Fruit fly (Drosophila melanogaster) whole organism: ENCODE measurements around the gene Jon65Ai.

ENCODE experiments used
- CG8478 ChIP-seq: fragments of >200 bp; optimal IDR thresholded peaks from 2 replicates; lab custom pipeline; 2018; ENCODE audit warnings: inconsistent platforms
- Dll ChIP-seq: fragments of >200 bp; optimal IDR thresholded peaks from 2 replicates; lab custom pipeline; 2017
- EcR ChIP-seq, 2 experiments: fragments of >200 bp; optimal IDR thresholded peaks; 2 replicates each; lab custom pipeline; 2017; ENCODE audit warnings: missing biosample characterization in 2 of 2, missing genetic modification characterization in 2 of 2, missing genetic modification reagents in 2 of 2
- pan ChIP-seq: fragments of >200 bp; optimal IDR thresholded peaks from 2 replicates; lab custom pipeline; 2017
- psq ChIP-seq: fragments of >200 bp; optimal IDR thresholded peaks from 2 replicates; lab custom pipeline; 2017
- usp ChIP-seq: fragments of >200 bp; optimal IDR thresholded peaks from 2 replicates; lab custom pipeline; 2017; ENCODE audit warnings: missing biosample characterization, missing genetic modification characterization, mixed read lengths

The Jon65Ai gene

DNA sequence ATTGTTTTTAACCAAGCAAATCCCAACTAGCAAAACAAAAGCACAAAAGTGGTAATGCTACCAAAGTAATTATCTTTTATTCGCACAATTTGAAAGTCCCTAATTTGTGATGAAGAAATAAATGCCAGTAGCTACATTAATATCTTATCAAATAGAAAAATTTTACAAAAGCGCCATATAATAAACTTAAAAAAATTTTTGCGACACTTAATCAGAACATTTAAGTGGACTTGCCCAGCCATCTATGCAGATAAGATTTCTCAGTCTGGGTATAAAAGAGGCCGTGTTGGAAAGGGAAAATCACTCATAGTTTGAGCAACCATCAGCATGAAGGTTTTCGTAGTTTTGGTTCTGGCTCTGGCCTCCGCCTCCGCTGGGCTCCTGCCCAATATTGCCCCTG lies 19.3 kb downstream of the Jon65Ai start, which contains the start of gene yip7:
yip7 (plus strand) TSS at position 301 of the 400 bp plus-strand sequence.
- no peak for TF ChIP-seq psq
- no peak for TF ChIP-seq CG8478
- no peak for TF ChIP-seq usp (GFP tag; lab: Kevin White, UChicago)
- no peak for TF ChIP-seq pan
- TF ChIP-seq EcR (GFP tag; optimal IDR thresholded peaks at IDR 0.05; lab: Kevin White, UChicago) = no peak
- no peak for TF ChIP-seq Dll (lab: Kevin White, UChicago)

dm6 chr3L:6034511-6034910 lies 19.7 kb downstream of the Jon65Ai start, which contains the start of gene CG10477:
Gene CG10477 (minus strand): TSS chr3L:6034611.
- no peak for TF ChIP-seq EcR (GFP tag; optimal IDR thresholded peaks at IDR 0.05; lab: Kevin White, UChicago)
- TF ChIP-seq usp (GFP tag; lab: Kevin White, UChicago) = no peak
- no peak for TF ChIP-seq pan
- no peak for TF ChIP-seq CG8478
- TF ChIP-seq psq = no peak

DNA sequence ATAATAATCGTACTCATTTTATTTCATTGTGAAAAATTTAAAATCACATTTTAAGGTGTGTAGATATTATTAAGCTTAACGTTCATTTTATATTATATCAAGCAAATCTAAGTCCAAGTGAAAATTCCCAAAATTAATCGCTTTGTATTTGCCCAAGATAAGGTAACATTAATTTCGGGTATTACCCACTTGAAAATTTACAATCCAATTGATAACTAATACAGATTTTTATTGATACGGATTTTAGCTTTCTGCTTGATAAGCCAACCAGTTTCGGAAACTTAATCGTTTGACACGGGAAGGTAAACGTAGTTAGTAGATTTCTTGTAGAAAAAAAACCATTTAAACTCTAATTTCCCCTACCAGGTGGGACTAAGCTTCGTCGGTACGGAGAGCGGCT lies 21.2 kb downstream of the Jon65Ai start:
- no peak for TF ChIP-seq psq
- no peak for TF ChIP-seq Dll (lab: Kevin White, UChicago)
- no peak for TF ChIP-seq CG8478
- no peak for TF ChIP-seq EcR (GFP tag; optimal IDR thresholded peaks at IDR 0.05; lab: Kevin White, UChicago)
- no peak for TF ChIP-seq usp (GFP tag; lab: Kevin White, UChicago)
- no peak for TF ChIP-seq pan

dm6 chr3L:6022142-6022541 lies 32.1 kb downstream of the Jon65Ai start:
- TF ChIP-seq Dll (lab: Kevin White, UChicago) = no peak
- TF ChIP-seq psq = no peak
- no peak for TF ChIP-seq EcR (GFP tag; optimal IDR thresholded peaks at IDR 0.05; lab: Kevin White, UChicago)
- no peak for TF ChIP-seq CG8478
- no peak for TF ChIP-seq usp (GFP tag; lab: Kevin White, UChicago)
- TF ChIP-seq pan = no peak

DNA sequence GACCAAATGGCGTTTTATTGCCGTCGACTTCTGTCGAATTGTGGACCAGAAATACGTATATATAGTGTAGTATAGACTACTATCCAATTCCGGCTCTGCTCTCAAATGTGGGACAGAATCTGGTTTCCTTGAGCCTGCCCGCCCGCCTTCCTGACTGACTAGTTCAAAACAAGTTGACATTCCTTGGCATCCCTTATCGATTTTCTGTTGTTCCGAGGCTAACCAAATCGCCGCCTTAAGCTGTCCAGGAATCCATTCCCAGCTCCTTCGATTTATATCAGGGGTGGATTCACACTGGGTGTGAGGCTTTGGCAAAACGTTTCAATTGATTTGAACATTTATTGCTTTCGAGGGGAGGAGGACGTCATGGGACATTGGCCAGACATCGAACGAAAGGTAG lies 41.3 kb downstream of the Jon65Ai start:
- TF ChIP-seq EcR (GFP tag; optimal IDR thresholded peaks at IDR 0.05; lab: Kevin White, UChicago) (no peak), Dll (lab: Kevin White, UChicago) (no peak), CG8478 (no peak), psq (no peak), pan (no peak), usp (GFP tag; lab: Kevin White, UChicago) (no peak)

dm6 chr3L:6010921-6011320 lies 43.3 kb downstream of the Jon65Ai start, which contains the start of gene alphaKap4:
Gene alphaKap4 (minus strand): TSS chr3L:6011021.
- TF ChIP-seq CG8478 (no peak), EcR (GFP tag; optimal IDR thresholded peaks at IDR 0.05; lab: Kevin White, UChicago) (no peak), psq (no peak), Dll (lab: Kevin White, UChicago) (no peak), pan (no peak), usp (GFP tag; lab: Kevin White, UChicago) (no peak)
